Worm (Caenorhabditis elegans): Measurements from ENCODE around the gene kcmf-1.

The kcmf-1 gene

ce11 chrIII:7854494-7855184 lies 25.4 kb downstream of the kcmf-1 start, which contains the start of gene rpl-35 (continued):
- TF ChIP-seq unc-62 (GFP tag; optimal IDR thresholded peaks at IDR 0.05 in 1 of 2) (peak in 1 of 2 experiments; percentile 100), unc-62 (tag; optimal IDR thresholded peaks at IDR 0.05) (peak; percentile 32), T20F7.1 (GFP tag; optimal IDR thresholded peaks at IDR 0.05) (peak; percentile 99), pha-4 (GFP tag; IDR thresholded peaks at IDR 0.05) (peak; percentile 99), pha-4 (tag; optimal IDR thresholded peaks at IDR 0.05) (peak; percentile 95), gei-8 (GFP tag; optimal IDR thresholded peaks at IDR 0.05) (peak; percentile 90), ztf-7 (tag; optimal IDR thresholded peaks at IDR 0.05) (peak; percentile 93), spr-3 (GFP tag; optimal IDR thresholded peaks at IDR 0.05) (peak; percentile 97), nhr-6 (tag; optimal IDR thresholded peaks at IDR 0.05) (peak; percentile 99), mxl-3 (GFP tag; optimal IDR thresholded peaks at IDR 0.05) (peak; percentile 98), nhr-102 (tag; optimal IDR thresholded peaks at IDR 0.05) (peak; percentile 99), egl-43 (GFP tag; IDR thresholded peaks at IDR 0.05) (peak; percentile 99), nhr-28 (tag; optimal IDR thresholded peaks at IDR 0.05) (peak; percentile 99), zip-2 (tag; optimal IDR thresholded peaks at IDR 0.05) (peak; percentile 93), ceh-44 (GFP tag; IDR thresholded peaks at IDR 0.05) (peak; percentile 88), F37D6.2 (tag; optimal IDR thresholded peaks at IDR 0.05) (peak; percentile 97), daf-12 (tag; optimal IDR thresholded peaks at IDR 0.05) (no peak), lin-29 (GFP tag; IDR thresholded peaks at IDR 0.05) (peak; percentile 99), snpc-4 (tag; optimal IDR thresholded peaks at IDR 0.05) (peak; percentile 55), attf-4 (tag; optimal IDR thresholded peaks at IDR 0.05) (peak; percentile 64), unc-130 (GFP tag; optimal IDR thresholded peaks at IDR 0.05) (peak; percentile 99), hmg-1.1 (GFP tag; IDR thresholded peaks at IDR 0.05) (peak; percentile 99), lin-38 (GFP tag; IDR thresholded peaks at IDR 0.05) (peak; percentile 98), D1046.2 (GFP tag; IDR thresholded peaks at IDR 0.05) (peak; percentile 98), fos-1 (tag; optimal IDR thresholded peaks at IDR 0.05) (peak; percentile 88), vab-7 (GFP tag; IDR thresholded peaks at IDR 0.05) (peak; percentile 99), skn-1 (tag; optimal IDR thresholded peaks at IDR 0.05) (peak; percentile 94), dve-1 (tag; optimal IDR thresholded peaks at IDR 0.05; ENCODE audit: insufficient read depth) (peak; percentile 100), pqm-1 (tag; optimal IDR thresholded peaks at IDR 0.05) (peak; percentile 87), daf-8 (GFP tag; IDR thresholded peaks at IDR 0.05) (peak; percentile 85; the same call in 1 of the 2 replicates), nhr-77 (tag; optimal IDR thresholded peaks at IDR 0.05) (peak; percentile 99), mdl-1 (tag; optimal IDR thresholded peaks at IDR 0.05) (peak; percentile 40 to 95), arid-1 (GFP tag; conservative IDR thresholded peaks at IDR 0.05) (peak; percentile 99), jun-1 (tag; optimal IDR thresholded peaks at IDR 0.05) (peak; percentile 97), zfp-2 (tag; optimal IDR thresholded peaks at IDR 0.05) (peak; percentile 92), ZK546.5 (tag; optimal IDR thresholded peaks at IDR 0.05) (peak in 1 of 2 experiments; percentile 91), zfp-3 (GFP tag; conservative IDR thresholded peaks at IDR 0.05) (peak; percentile 99), daf-16 (GFP tag; optimal IDR thresholded peaks at IDR 0.05) (peak; percentile 92 to 97), daf-16 (tag; optimal IDR thresholded peaks at IDR 0.05) (peak; percentile 92), ztf-11 (tag; optimal IDR thresholded peaks at IDR 0.05) (peak; percentile 73), madf-9 (GFP tag; conservative IDR thresholded peaks at IDR 0.05) (peak; percentile 99), ctbp-1 (GFP tag; IDR thresholded peaks at IDR 0.05) (peak; percentile 99), F49E8.2 (tag; optimal IDR thresholded peaks at IDR 0.05; ENCODE audit: borderline replicate concordance) (peak; percentile 98), nhr-76 (tag; optimal IDR thresholded peaks at IDR 0.05) (peak; percentile 86), F10B5.3 (tag; optimal IDR thresholded peaks at IDR 0.05) (peak; percentile 93), lin-15B (tag; optimal IDR thresholded peaks at IDR 0.05) (peak; percentile 98), snpc-1.2 (GFP tag; IDR thresholded peaks at IDR 0.05) (peak; percentile 96), R02D3.7 (tag; optimal IDR thresholded peaks at IDR 0.05) (peak; percentile 69), nhr-48 (tag; optimal IDR thresholded peaks at IDR 0.05) (peak; percentile 96), aha-1 (tag) (peak; percentile 100), zag-1 (tag; optimal IDR thresholded peaks at IDR 0.05) (peak; percentile 92), nhr-11 (tag; optimal IDR thresholded peaks at IDR 0.05) (peak; percentile 99)

Data from whole organism, L4 larva.